Worm (Caenorhabditis elegans) whole organism, late embryonic: ENCODE measurements around the gene ZK822.1.

Experiments used
- ama-1 ChIP-seq: fragments of 150-350 bp; optimal IDR thresholded peaks from 2 replicates; lab custom pipeline; 2014
- ref-2 ChIP-seq: sonication (generic microtip); optimal IDR thresholded peaks from 2 replicates; lab custom pipeline; 2016; ENCODE audit warnings: missing genetic modification characterization, missing compliant biosample characterization
- rnt-1 ChIP-seq: sonication (generic microtip); optimal IDR thresholded peaks from 2 replicates; lab custom pipeline; 2016; ENCODE audit warnings: missing genetic modification characterization, missing compliant biosample characterization
- tbx-2 ChIP-seq: sonication (generic microtip); optimal IDR thresholded peaks from 2 replicates; lab custom pipeline; 2016; ENCODE audit warnings: missing genetic modification characterization, missing compliant biosample characterization
- unc-55 ChIP-seq: sonication (generic microtip); optimal IDR thresholded peaks from 2 replicates; lab custom pipeline; 2017; ENCODE audit warnings: missing biosample characterization, missing genetic modification reagents, missing genetic modification characterization
- unc-86 ChIP-seq: sonication (generic microtip); optimal IDR thresholded peaks from 2 replicates; lab custom pipeline; 2016; ENCODE audit warnings: missing genetic modification characterization, missing compliant biosample characterization

DNA sequence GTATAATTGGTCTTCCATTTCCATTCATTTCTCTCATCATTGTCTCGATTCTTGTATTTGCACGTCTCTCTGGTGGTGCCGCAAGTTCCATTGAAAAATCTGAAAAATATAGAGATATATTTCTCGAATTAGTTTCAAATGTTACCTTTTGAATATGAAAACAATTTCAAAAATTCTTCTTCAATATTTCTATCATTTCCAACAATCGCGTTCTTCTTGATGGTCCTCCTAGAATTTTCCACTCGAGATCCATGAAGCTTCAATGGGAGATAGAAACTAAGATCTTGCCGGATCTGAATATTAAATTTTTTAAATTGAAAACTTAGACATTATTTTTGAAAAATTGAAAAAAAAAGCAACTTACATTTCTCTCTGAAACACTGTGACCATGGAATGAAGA is 2.9 kb downstream of the ZK822.1 start:
- TF ChIP-seq rnt-1 (tag; lab: Kevin White, UChicago) (no peak), unc-55 (GFP tag; lab: Kevin White, UChicago) (no peak), unc-86 (tag; lab: Kevin White, UChicago) (no peak), ama-1 (lab: Kevin White, UChicago) (no peak), tbx-2 (tag; lab: Kevin White, UChicago) (no peak), ref-2 (tag; lab: Kevin White, UChicago) (no peak)
